Fruit fly (Drosophila melanogaster) whole organism, embryonic: ENCODE measurements around the gene CG43755.

ENCODE experiments used
- Antp ChIP-seq: fragments of 200-800 bp; sonication (Bioruptor generic); optimal IDR thresholded peaks from 3 replicates; lab custom pipeline; 2016; ENCODE audit warnings: missing biosample characterization, missing genetic modification characterization
- Atf3 ChIP-seq: fragments of 200-800 bp; sonication (Bioruptor generic); optimal IDR thresholded peaks from 3 replicates; lab custom pipeline; 2016; ENCODE audit warnings: missing biosample characterization, missing genetic modification characterization
- CG2116 ChIP-seq: fragments of 200-800 bp; sonication (Bioruptor generic); optimal IDR thresholded peaks from 3 replicates; lab custom pipeline; 2018; ENCODE audit warnings: missing biosample characterization, mild to moderate bottlenecking, missing genetic modification characterization
- CG5953 ChIP-seq: fragments of 200-800 bp; sonication (Bioruptor generic); IDR thresholded peaks from 2 replicates; pipeline ENCODE4 v1.3.6; 2022; ENCODE audit warnings: missing biosample characterization, missing genetic modification characterization
- GATAe ChIP-seq: fragments of 200-800 bp; sonication (Bioruptor generic); conservative IDR thresholded peaks from 2 replicates; pipeline ENCODE4 v1.3.6; 2022; ENCODE audit warnings: missing biosample characterization, missing genetic modification characterization
- HHEX ChIP-seq: fragments of 200-800 bp; sonication (Bioruptor generic); optimal IDR thresholded peaks from 3 replicates; lab custom pipeline; 2017; ENCODE audit warnings: missing biosample characterization, mild to moderate bottlenecking, missing genetic modification characterization, missing genetic modification reagents
- eyg ChIP-seq: fragments of 200-800 bp; sonication (Bioruptor generic); optimal IDR thresholded peaks from 3 replicates; lab custom pipeline; 2016; ENCODE audit warnings: missing biosample characterization, missing genetic modification characterization
- fd64A ChIP-seq: fragments of 200-800 bp; sonication (Bioruptor generic); optimal IDR thresholded peaks from 3 replicates; lab custom pipeline; 2018; ENCODE audit warnings: missing biosample characterization, mild to moderate bottlenecking, missing genetic modification characterization
- inv ChIP-seq: fragments of 200-800 bp; sonication (Bioruptor generic); IDR thresholded peaks from 2 replicates; pipeline ENCODE4 v1.3.6; 2022; ENCODE audit warnings: missing biosample characterization, missing genetic modification characterization; ENCODE audit not compliant: partially characterized antibody
- psq ChIP-seq: fragments of 200-800 bp; sonication (Bioruptor generic); optimal IDR thresholded peaks from 2 replicates; lab custom pipeline; 2017; ENCODE audit warnings: missing biosample characterization, missing genetic modification characterization
- unc-4 ChIP-seq: fragments of 200-800 bp; sonication (Bioruptor generic); IDR thresholded peaks from 2 replicates; pipeline ENCODE4 v1.3.6; 2022; ENCODE audit warnings: missing biosample characterization, missing genetic modification characterization; ENCODE audit not compliant: partially characterized antibody

DNA sequence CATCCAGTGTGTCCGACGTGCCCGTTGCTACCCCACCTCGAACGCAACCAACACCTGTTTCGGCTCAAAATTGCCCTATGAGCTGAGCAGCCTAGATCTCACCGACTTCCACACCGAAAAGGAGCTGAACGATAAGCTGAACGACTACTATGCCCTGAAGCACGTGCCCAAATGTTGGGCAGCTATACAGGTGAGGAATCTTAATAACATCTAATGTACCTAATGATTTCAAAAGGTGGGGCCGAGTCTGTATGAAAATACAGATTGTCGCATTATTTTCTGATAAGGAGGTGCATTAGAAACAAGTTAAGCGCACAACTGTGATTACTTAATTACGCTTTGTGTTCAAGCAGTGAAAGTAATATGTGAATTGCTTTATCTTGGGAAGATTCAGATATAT, 51.4 kb downstream of the CG43755 start, which contains the start of gene CG17078:
- TF ChIP-seq HHEX (GFP tag; lab: Kevin White, UChicago) (no peak), Atf3 (GFP tag; lab: Kevin White, UChicago) (no peak), psq (GFP tag; lab: Kevin White, UChicago) (no peak), CG2116 (no peak), CG5953 (GFP tag; lab: Robert Waterston, UW) (no peak), fd64A (GFP tag; lab: Kevin White, UChicago) (no peak), inv (GFP tag; lab: Robert Waterston, UW) (no peak), Antp (no peak), GATAe (GFP tag; lab: Robert Waterston, UW) (no peak), unc-4 (no peak), eyg (no peak)
